Fruit fly (Drosophila melanogaster): ENCODE results near the gene CG34260.

The CG34260 gene

dm6 chr3L:20694584-20694983 lies 19.3 kb upstream of the CG34260 start:
- no peak for TF ChIP-seq h (optimal IDR thresholded peaks at IDR 0.05)
- TF ChIP-seq insv (optimal IDR thresholded peaks at IDR 0.05): no peak

- TF ChIP-seq h (optimal IDR thresholded peaks at IDR 0.05) (no peak), insv (optimal IDR thresholded peaks at IDR 0.05) (no peak), psq (optimal IDR thresholded peaks at IDR 0.05) (no peak), Myc (optimal IDR thresholded peaks at IDR 0.05) (no peak), Sin3A (optimal IDR thresholded peaks at IDR 0.05) (no peak), ttk (optimal IDR thresholded peaks at IDR 0.05) (no peak)
These were observed 18.5 kb upstream of the CG34260 start, which contains the start of gene kni for dm6 chr3L:20695328-20695822. TSS of gene kni (minus strand) at chr3L:20695378.

- TF ChIP-seq ttk (optimal IDR thresholded peaks at IDR 0.05): no peak
- no peak for TF ChIP-seq Myc (optimal IDR thresholded peaks at IDR 0.05)
- TF ChIP-seq psq (optimal IDR thresholded peaks at IDR 0.05): no peak
- no peak for TF ChIP-seq Sin3A (optimal IDR thresholded peaks at IDR 0.05)
- TF ChIP-seq insv (optimal IDR thresholded peaks at IDR 0.05): no peak
- no peak for TF ChIP-seq h (optimal IDR thresholded peaks at IDR 0.05)
These were observed 17.4 kb upstream of the CG34260 start for dm6 chr3L:20696494-20696893.

dm6 chr3L:20697166-20697791 lies 16.6 kb upstream of the CG34260 start:
- TF ChIP-seq Sin3A (optimal IDR thresholded peaks at IDR 0.05) (no peak), Myc (optimal IDR thresholded peaks at IDR 0.05) (no peak), ttk (optimal IDR thresholded peaks at IDR 0.05) (no peak), h (optimal IDR thresholded peaks at IDR 0.05) (no peak), psq (optimal IDR thresholded peaks at IDR 0.05) (no peak), insv (optimal IDR thresholded peaks at IDR 0.05) (no peak)

dm6 chr3L:20700660-20701059 lies 13.2 kb upstream of the CG34260 start:
- TF ChIP-seq insv (optimal IDR thresholded peaks at IDR 0.05): no peak
- TF ChIP-seq Sin3A (optimal IDR thresholded peaks at IDR 0.05): no peak
- TF ChIP-seq Myc (optimal IDR thresholded peaks at IDR 0.05): no peak
- TF ChIP-seq ttk (optimal IDR thresholded peaks at IDR 0.05): no peak
- TF ChIP-seq psq (optimal IDR thresholded peaks at IDR 0.05): no peak

dm6 chr3L:20707217-20707616 lies 6.7 kb upstream of the CG34260 start:
- TF ChIP-seq h (optimal IDR thresholded peaks at IDR 0.05) (no peak), psq (optimal IDR thresholded peaks at IDR 0.05) (no peak), Sin3A (optimal IDR thresholded peaks at IDR 0.05) (no peak), insv (optimal IDR thresholded peaks at IDR 0.05) (no peak), Myc (optimal IDR thresholded peaks at IDR 0.05) (no peak), ttk (optimal IDR thresholded peaks at IDR 0.05) (no peak)

- TF ChIP-seq h (optimal IDR thresholded peaks at IDR 0.05): no peak
- TF ChIP-seq insv (optimal IDR thresholded peaks at IDR 0.05): no peak
- no peak for TF ChIP-seq ttk (optimal IDR thresholded peaks at IDR 0.05)
- no peak for TF ChIP-seq psq (optimal IDR thresholded peaks at IDR 0.05)
- TF ChIP-seq Sin3A (optimal IDR thresholded peaks at IDR 0.05): no peak
- TF ChIP-seq Myc (optimal IDR thresholded peaks at IDR 0.05): no peak
These were observed 3.3 kb upstream of the CG34260 start for dm6 chr3L:20710475-20711177.

- TF ChIP-seq ttk (optimal IDR thresholded peaks at IDR 0.05): no peak
- no peak for TF ChIP-seq Sin3A (optimal IDR thresholded peaks at IDR 0.05)
- no peak for TF ChIP-seq Myc (optimal IDR thresholded peaks at IDR 0.05)
- TF ChIP-seq psq (optimal IDR thresholded peaks at IDR 0.05): no peak
- no peak for TF ChIP-seq insv (optimal IDR thresholded peaks at IDR 0.05)
- no peak for TF ChIP-seq h (optimal IDR thresholded peaks at IDR 0.05)
These were observed 2.5 kb upstream of the CG34260 start for dm6 chr3L:20711397-20711796.

- TF ChIP-seq Sin3A (optimal IDR thresholded peaks at IDR 0.05) (no peak), h (optimal IDR thresholded peaks at IDR 0.05) (no peak), ttk (optimal IDR thresholded peaks at IDR 0.05) (no peak)
These were observed 5.2 kb downstream of the CG34260 start, which contains the start of gene cmpy for dm6 chr3L:20719100-20719499. TSS of gene cmpy (minus strand) at chr3L:20719200.

- TF ChIP-seq Myc (optimal IDR thresholded peaks at IDR 0.05): no peak
- TF ChIP-seq h (optimal IDR thresholded peaks at IDR 0.05): no peak
- no peak for TF ChIP-seq psq (optimal IDR thresholded peaks at IDR 0.05)
- no peak for TF ChIP-seq ttk (optimal IDR thresholded peaks at IDR 0.05)
- TF ChIP-seq Sin3A (optimal IDR thresholded peaks at IDR 0.05): no peak
- no peak for TF ChIP-seq insv (optimal IDR thresholded peaks at IDR 0.05)
These were observed 15.5 kb downstream of the CG34260 start for dm6 chr3L:20729415-20729814.

- TF ChIP-seq Sin3A (optimal IDR thresholded peaks at IDR 0.05) (no peak), psq (optimal IDR thresholded peaks at IDR 0.05) (no peak), h (optimal IDR thresholded peaks at IDR 0.05) (no peak), ttk (optimal IDR thresholded peaks at IDR 0.05) (no peak), Myc (optimal IDR thresholded peaks at IDR 0.05) (no peak), insv (optimal IDR thresholded peaks at IDR 0.05) (no peak)
These were observed 16.7 kb downstream of the CG34260 start, which contains the start of gene CG13252 for dm6 chr3L:20730323-20731238. TSS of gene CG13252 (plus strand) at chr3L:20730591.

- TF ChIP-seq ttk (optimal IDR thresholded peaks at IDR 0.05): no peak
- no peak for TF ChIP-seq Myc (optimal IDR thresholded peaks at IDR 0.05)
- TF ChIP-seq psq (optimal IDR thresholded peaks at IDR 0.05): no peak
- TF ChIP-seq insv (optimal IDR thresholded peaks at IDR 0.05): no peak
- no peak for TF ChIP-seq Sin3A (optimal IDR thresholded peaks at IDR 0.05)
- no peak for TF ChIP-seq h (optimal IDR thresholded peaks at IDR 0.05)
These were observed 18.6 kb downstream of the CG34260 start for dm6 chr3L:20732492-20732891.

Data from Kc167 (cell line).